Worm (Caenorhabditis elegans): ENCODE results near the gene T01H3.5.

DNA sequence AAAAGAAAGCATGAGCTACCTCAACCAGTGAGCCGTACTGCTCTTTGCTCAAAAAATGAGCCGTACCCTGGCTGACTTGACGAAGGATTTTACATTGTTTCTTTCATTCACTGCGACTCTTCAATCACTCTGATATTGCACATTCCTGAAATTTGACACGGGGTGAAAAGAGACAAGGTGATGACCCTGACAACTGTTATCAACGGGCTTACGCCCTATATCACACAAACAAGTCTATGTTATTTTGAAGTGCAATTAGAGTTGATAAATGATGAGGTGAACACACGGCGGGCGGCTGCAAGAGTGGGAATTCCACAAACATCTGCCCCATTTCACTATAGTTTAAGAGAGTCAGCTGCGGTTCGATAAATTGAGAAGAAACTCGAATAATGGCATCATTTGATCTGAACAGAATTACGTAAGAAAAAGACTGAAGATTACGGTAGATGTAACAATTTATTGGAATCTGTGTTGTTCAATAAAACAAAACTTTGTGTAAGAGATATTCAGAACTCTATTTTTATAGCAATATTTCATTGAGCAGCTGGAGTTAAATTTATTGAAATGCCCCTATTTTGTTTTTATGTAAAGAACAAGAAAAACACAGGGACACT lies 42.7 kb upstream of the T01H3.5 start:
- no peak for TF ChIP-seq nhr-28 (tag; optimal IDR thresholded peaks at IDR 0.05)
- TF ChIP-seq sptf-1 (tag; optimal IDR thresholded peaks at IDR 0.05) = no peak
- TF ChIP-seq elt-3 (tag; optimal IDR thresholded peaks at IDR 0.05) = no peak
- TF ChIP-seq nhr-12 (tag; optimal IDR thresholded peaks at IDR 0.05) = no peak
- no peak for TF ChIP-seq ztf-11 (tag; optimal IDR thresholded peaks at IDR 0.05)
- TF ChIP-seq unc-39 (tag; optimal IDR thresholded peaks at IDR 0.05) = no peak
- TF ChIP-seq snpc-4 (tag; optimal IDR thresholded peaks at IDR 0.05) = no peak
- TF ChIP-seq mep-1 (tag; optimal IDR thresholded peaks at IDR 0.05) = no peak
- TF ChIP-seq nhr-76 (tag; optimal IDR thresholded peaks at IDR 0.05) = no peak
- no peak for TF ChIP-seq lin-13 (tag; optimal IDR thresholded peaks at IDR 0.05)
- TF ChIP-seq zip-8 (tag; optimal IDR thresholded peaks at IDR 0.05) = no peak
- TF ChIP-seq bed-3 (GFP tag; optimal IDR thresholded peaks at IDR 0.05) = no peak

Measured in whole organism, mixed stage, embryonic.